Fruit fly (Drosophila melanogaster): ENCODE measurements around the gene MtnA.

MtnA gene

dm6 chr3R:9800644-9801330 is 16.6 kb upstream of the MtnA start, which contains the start of the genes CG9467 and CG8526 (continued):
- TF ChIP-seq Hr39 (optimal IDR thresholded peaks at IDR 0.05), result no peak
- no peak for TF ChIP-seq so (GFP tag; IDR thresholded peaks at IDR 0.05)
- no peak for TF ChIP-seq shn (GFP tag; optimal IDR thresholded peaks at IDR 0.05)
- peak; percentile 35; the same call in 1 of the 3 replicates for TF ChIP-seq Opbp (GFP tag; IDR thresholded peaks at IDR 0.05; ENCODE audit: partially characterized antibody)
- TF ChIP-seq CG8290 (GFP tag; optimal IDR thresholded peaks at IDR 0.05), result peak; percentile 60
- no peak for TF ChIP-seq CG8290 (tag; optimal IDR thresholded peaks at IDR 0.05)
- no peak for TF ChIP-seq Jarid2 (GFP tag; optimal IDR thresholded peaks at IDR 0.05)
- no peak for TF ChIP-seq eyg (GFP tag; optimal IDR thresholded peaks at IDR 0.05)
- peak; percentile 83 for TF ChIP-seq phol (tag; optimal IDR thresholded peaks at IDR 0.05)
- no peak for TF ChIP-seq pnt (GFP tag; optimal IDR thresholded peaks at IDR 0.05)
- no peak for TF ChIP-seq btn (GFP tag; optimal IDR thresholded peaks at IDR 0.05)
- TF ChIP-seq ci (GFP tag; IDR thresholded peaks at IDR 0.05), result peak; percentile 35; the same call in 1 of the 3 replicates
- no peak for TF ChIP-seq CG6175 (GFP tag; IDR thresholded peaks at IDR 0.05)
- TF ChIP-seq CG30020 (tag; optimal IDR thresholded peaks at IDR 0.05), result peak; percentile 73
- no peak for TF ChIP-seq ham (GFP tag; IDR thresholded peaks at IDR 0.05)
- no peak for TF ChIP-seq fd102C (GFP tag; optimal IDR thresholded peaks at IDR 0.05)
- TF ChIP-seq CG4282 (GFP tag; optimal IDR thresholded peaks at IDR 0.05), result no peak
- TF ChIP-seq CG9437 (GFP tag; optimal IDR thresholded peaks at IDR 0.05), result peak; percentile 50
- no peak for TF ChIP-seq CG1024 (GFP tag; IDR thresholded peaks at IDR 0.05)
- TF ChIP-seq D19B (GFP tag; optimal IDR thresholded peaks at IDR 0.05), result peak; percentile 50
- no peak for TF ChIP-seq CG10431 (GFP tag; optimal IDR thresholded peaks at IDR 0.05)
- TF ChIP-seq CG1603 (tag; optimal IDR thresholded peaks at IDR 0.05), result no peak
- TF ChIP-seq CG9817 (tag; optimal IDR thresholded peaks at IDR 0.05), result peak; percentile 83
- TF ChIP-seq CG7786 (GFP tag; optimal IDR thresholded peaks at IDR 0.05), result no peak
- TF ChIP-seq Neu2 (GFP tag; optimal IDR thresholded peaks at IDR 0.05; ENCODE audit: borderline replicate concordance), result no peak
- TF ChIP-seq CG9609 (GFP tag; optimal IDR thresholded peaks at IDR 0.05), result no peak
- TF ChIP-seq fru (optimal IDR thresholded peaks at IDR 0.05), result no peak
- peak; percentile 90 for TF ChIP-seq Scr (GFP tag; IDR thresholded peaks at IDR 0.05; ENCODE audit: partially characterized antibody)
- TF ChIP-seq E2f1 (GFP tag; IDR thresholded peaks at IDR 0.05), result peak; percentile 38; the same call in 1 of the 2 replicates
- no peak for TF ChIP-seq CG5953 (GFP tag; IDR thresholded peaks at IDR 0.05)
- no peak for TF ChIP-seq CG15269 (tag; optimal IDR thresholded peaks at IDR 0.05)
- no peak for TF ChIP-seq tap (tag; optimal IDR thresholded peaks at IDR 0.05)
- TF ChIP-seq CG1832 (GFP tag; optimal IDR thresholded peaks at IDR 0.05), result no peak
- no peak for TF ChIP-seq CG12236 (GFP tag; optimal IDR thresholded peaks at IDR 0.05)
- peak; percentile 52; the same call in 2 of the 3 replicates for TF ChIP-seq croc (GFP tag; conservative IDR thresholded peaks at IDR 0.05)
- peak; percentile 84 for TF ChIP-seq Myb (GFP tag; optimal IDR thresholded peaks at IDR 0.05)
- no peak for TF ChIP-seq Bteb2 (GFP tag; optimal IDR thresholded peaks at IDR 0.05)
- TF ChIP-seq disco-r (GFP tag; optimal IDR thresholded peaks at IDR 0.05), result no peak
- peak; percentile 80 for TF ChIP-seq CG2712 (tag; optimal IDR thresholded peaks at IDR 0.05)
- TF ChIP-seq CG30431 (GFP tag; optimal IDR thresholded peaks at IDR 0.05), result no peak
- TF ChIP-seq CG9876 (GFP tag; optimal IDR thresholded peaks at IDR 0.05), result no peak
- TF ChIP-seq sc (optimal IDR thresholded peaks at IDR 0.05), result no peak
- TF ChIP-seq sc (GFP tag; optimal IDR thresholded peaks at IDR 0.05), result no peak
- no peak for TF ChIP-seq CG10565 (GFP tag; optimal IDR thresholded peaks at IDR 0.05)
- TF ChIP-seq CG17328 (GFP tag; IDR thresholded peaks at IDR 0.05), result no peak
- peak; percentile 38 for TF ChIP-seq CG3407 (GFP tag; optimal IDR thresholded peaks at IDR 0.05)
- peak; percentile 81 for TF ChIP-seq CG16813 (GFP tag; IDR thresholded peaks at IDR 0.05; ENCODE audit: partially characterized antibody)
- no peak for TF ChIP-seq cwo (GFP tag; optimal IDR thresholded peaks at IDR 0.05)
- TF ChIP-seq CG31388 (GFP tag; optimal IDR thresholded peaks at IDR 0.05), result peak; percentile 65
- no peak for TF ChIP-seq exex (tag; optimal IDR thresholded peaks at IDR 0.05)
- TF ChIP-seq aop (GFP tag; IDR thresholded peaks at IDR 0.05), result no peak
- peak; percentile 69; the same call in 2 of the 3 replicates for TF ChIP-seq CG2889 (GFP tag; IDR thresholded peaks at IDR 0.05)
